Worm (Caenorhabditis elegans) whole organism, L3 larva: ENCODE data around the gene Y42H9AR.1.
"Not testable (repeated sequence)": the region's sequence is repeated elsewhere in the genome, so short reads cannot be mapped to it uniquely, and the experiment has no call there.

Source experiments
- R02D3.7 ChIP-seq: fragments of 150-350 bp; optimal IDR thresholded peaks from 2 replicates; lab custom pipeline; 2014; ENCODE audit warnings: missing biosample characterization, missing genetic modification characterization
- ZK546.5 ChIP-seq: sonication (generic microtip); optimal IDR thresholded peaks from 2 replicates; lab custom pipeline; 2017; ENCODE audit warnings: missing biosample characterization, missing genetic modification characterization
- ama-1 ChIP-seq: fragments of 150-350 bp; optimal IDR thresholded peaks from 2 replicates; lab custom pipeline; 2018
- ceh-28 ChIP-seq: fragments of 150-350 bp; optimal IDR thresholded peaks from 2 replicates; lab custom pipeline; 2014; ENCODE audit warnings: missing biosample characterization, missing genetic modification reagents, missing genetic modification characterization
- ceh-82 ChIP-seq: fragments of 150-350 bp; optimal IDR thresholded peaks from 2 replicates; lab custom pipeline; 2014; ENCODE audit warnings: missing biosample characterization, missing genetic modification characterization
- daf-12 ChIP-seq: fragments of 150-350 bp; optimal IDR thresholded peaks from 2 replicates; lab custom pipeline; 2014; ENCODE audit warnings: missing biosample characterization, missing genetic modification reagents, missing genetic modification characterization
- egl-27 ChIP-seq: sonication (generic microtip); optimal IDR thresholded peaks from 4 replicates; lab custom pipeline; 2017; ENCODE audit warnings: missing biosample characterization, missing genetic modification reagents, missing genetic modification characterization
- egl-5 ChIP-seq: fragments of 150-350 bp; optimal IDR thresholded peaks from 2 replicates; lab custom pipeline; 2017; ENCODE audit warnings: missing biosample characterization, missing genetic modification reagents, missing genetic modification characterization, inconsistent platforms
- elt-3 ChIP-seq, 3 experiments: fragments of 150-350 bp in 1 of 3; sonication (generic microtip) in 2 of 3; optimal IDR thresholded peaks; 2 replicates in 2 of 3; 4 replicates in 1 of 3; lab custom pipeline; 2014 to 2017; ENCODE audit warnings: missing biosample characterization in 3 of 3, missing genetic modification characterization in 3 of 3
- fkh-2 ChIP-seq: fragments of 150-350 bp; optimal IDR thresholded peaks from 2 replicates; lab custom pipeline; 2014; ENCODE audit warnings: missing biosample characterization, missing genetic modification reagents, missing genetic modification characterization
- fos-1 ChIP-seq: fragments of 150-350 bp; optimal IDR thresholded peaks from 2 replicates; lab custom pipeline; 2014; ENCODE audit warnings: missing biosample characterization, missing genetic modification characterization
- hmg-11 ChIP-seq: sonication (generic microtip); optimal IDR thresholded peaks from 2 replicates; lab custom pipeline; 2016; ENCODE audit warnings: missing genetic modification characterization, missing compliant biosample characterization
- lin-15B ChIP-seq: fragments of 150-350 bp; optimal IDR thresholded peaks from 2 replicates; lab custom pipeline; 2014; ENCODE audit warnings: missing biosample characterization, missing genetic modification characterization
- mdl-1 ChIP-seq: fragments of 150-350 bp; optimal IDR thresholded peaks from 2 replicates; lab custom pipeline; 2014; ENCODE audit warnings: missing biosample characterization, missing genetic modification characterization
- nfya-1 ChIP-seq: sonication (generic microtip); optimal IDR thresholded peaks from 2 replicates; lab custom pipeline; 2017; ENCODE audit warnings: missing genetic modification characterization, mild to moderate bottlenecking, missing compliant biosample characterization, antibody characterized with exemption, moderate library complexity; ENCODE audit not compliant: insufficient read depth
- nhr-11 ChIP-seq: fragments of 150-350 bp; optimal IDR thresholded peaks from 2 replicates; lab custom pipeline; 2014; ENCODE audit warnings: missing biosample characterization, missing genetic modification characterization
- nhr-12 ChIP-seq: fragments of 150-350 bp; optimal IDR thresholded peaks from 2 replicates; lab custom pipeline; 2014; ENCODE audit warnings: missing biosample characterization, missing genetic modification characterization
- nhr-25 ChIP-seq: sonication (generic microtip); optimal IDR thresholded peaks from 2 replicates; lab custom pipeline; 2017; ENCODE audit warnings: missing biosample characterization, missing genetic modification characterization
- nhr-28 ChIP-seq: fragments of 150-350 bp; optimal IDR thresholded peaks from 2 replicates; lab custom pipeline; 2014; ENCODE audit warnings: missing biosample characterization, missing genetic modification characterization
- nhr-76 ChIP-seq: fragments of 150-350 bp; sonication (generic microtip); optimal IDR thresholded peaks from 5 replicates; lab custom pipeline; 2014; ENCODE audit warnings: missing biosample characterization, missing genetic modification characterization
- nhr-77 ChIP-seq: fragments of 150-350 bp; optimal IDR thresholded peaks from 2 replicates; lab custom pipeline; 2014; ENCODE audit warnings: missing biosample characterization, missing genetic modification characterization
- pha-4 ChIP-seq: fragments of 150-350 bp; optimal IDR thresholded peaks from 2 replicates; lab custom pipeline; 2014; ENCODE audit warnings: missing biosample characterization, missing genetic modification reagents, missing genetic modification characterization
- sea-2 ChIP-seq: fragments of 150-350 bp; sonication (generic microtip); optimal IDR thresholded peaks from 4 replicates; lab custom pipeline; 2014; ENCODE audit warnings: missing biosample characterization, missing genetic modification reagents, missing genetic modification characterization
- skn-1 ChIP-seq: fragments of 150-350 bp; optimal IDR thresholded peaks from 2 replicates; lab custom pipeline; 2014; ENCODE audit warnings: missing biosample characterization, missing genetic modification characterization
- snpc-4 ChIP-seq: fragments of 150-350 bp; optimal IDR thresholded peaks from 2 replicates; lab custom pipeline; 2014; ENCODE audit warnings: missing biosample characterization, missing genetic modification characterization
- tbx-2 ChIP-seq: sonication (generic microtip); optimal IDR thresholded peaks from 2 replicates; lab custom pipeline; 2016; ENCODE audit warnings: mild to moderate bottlenecking, missing genetic modification characterization, missing compliant biosample characterization
- unc-62 ChIP-seq: fragments of 150-350 bp; sonication (generic microtip); optimal IDR thresholded peaks from 4 replicates; lab custom pipeline; 2014; ENCODE audit warnings: missing biosample characterization, missing genetic modification reagents, missing genetic modification characterization
- zag-1 ChIP-seq: fragments of 150-350 bp; optimal IDR thresholded peaks from 2 replicates; lab custom pipeline; 2014; ENCODE audit warnings: missing biosample characterization, missing genetic modification characterization

Y42H9AR.1 gene

DNA sequence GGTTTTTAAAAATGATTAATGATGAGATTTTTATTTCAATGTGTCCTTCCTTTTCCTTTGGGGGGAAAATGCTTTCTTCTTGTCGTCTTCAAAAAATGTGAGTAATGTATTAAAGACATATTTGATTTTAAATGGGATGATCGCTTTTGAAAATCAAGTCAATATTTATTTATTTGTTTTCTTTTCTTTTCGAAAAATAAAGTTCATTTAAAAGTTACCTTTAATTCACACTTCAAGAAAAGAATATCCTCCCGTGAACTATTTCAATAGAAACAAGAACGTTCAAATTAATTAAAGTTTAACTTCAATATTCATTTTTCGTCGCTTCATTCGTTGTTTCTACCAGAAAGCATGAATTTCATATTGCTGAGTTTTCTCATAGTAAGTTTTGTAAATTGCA lies 2.3 kb downstream of the Y42H9AR.1 start, which contains the start of gene irld-8:
TSS of gene irld-8 (plus strand) at position 301 of the 400 bp plus-strand sequence.
- TF ChIP-seq ceh-28 (tag; lab: Kevin White, UChicago) (no peak), nhr-25 (tag; lab: Kevin White, UChicago) (no peak), tbx-2 (tag; lab: Kevin White, UChicago) (no peak), nhr-76 (tag; lab: Kevin White, UChicago) (no peak), egl-27 (no peak), zag-1 (tag; lab: Kevin White, UChicago) (no peak), ceh-82 (tag; lab: Kevin White, UChicago) (no peak), nhr-12 (tag; lab: Kevin White, UChicago) (no peak), unc-62 (GFP tag; lab: Kevin White, UChicago) (no peak)

DNA sequence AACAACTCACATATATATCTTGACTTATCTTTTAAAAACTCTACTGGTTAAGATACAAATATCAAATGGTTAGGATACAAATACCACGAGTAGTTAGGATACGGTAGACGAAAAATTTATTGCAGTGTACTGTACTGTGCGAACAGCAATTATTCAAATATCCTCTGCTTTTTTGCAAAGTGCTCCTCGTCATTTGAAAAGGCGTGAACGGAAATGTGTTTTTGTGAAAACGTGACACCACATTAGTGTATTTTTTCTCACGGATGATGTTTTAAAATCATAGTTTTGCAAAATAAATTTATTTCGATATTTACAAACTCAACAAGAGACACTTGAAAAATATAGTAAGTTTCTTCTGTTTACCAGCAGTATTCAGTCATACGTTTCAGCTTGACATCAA lies 5.6 kb downstream of the Y42H9AR.1 start, which contains the start of gene F42G8.8:
TSS of gene F42G8.8 (plus strand) at position 301 of the 400 bp plus-strand sequence.
- TF ChIP-seq R02D3.7 (tag; lab: Kevin White, UChicago) = no peak
- no peak for TF ChIP-seq fos-1 (tag; lab: Kevin White, UChicago)
- TF ChIP-seq fkh-2 (tag; lab: Kevin White, UChicago) = no peak
- TF ChIP-seq nhr-11 (tag; lab: Kevin White, UChicago) = no peak
- no peak for TF ChIP-seq unc-62 (GFP tag; lab: Kevin White, UChicago)
- no peak for TF ChIP-seq snpc-4
- no peak for TF ChIP-seq sea-2 (GFP tag; lab: Kevin White, UChicago)
- no peak for TF ChIP-seq nhr-28 (tag; lab: Kevin White, UChicago)
- no peak for TF ChIP-seq nhr-76 (tag; lab: Kevin White, UChicago)

DNA sequence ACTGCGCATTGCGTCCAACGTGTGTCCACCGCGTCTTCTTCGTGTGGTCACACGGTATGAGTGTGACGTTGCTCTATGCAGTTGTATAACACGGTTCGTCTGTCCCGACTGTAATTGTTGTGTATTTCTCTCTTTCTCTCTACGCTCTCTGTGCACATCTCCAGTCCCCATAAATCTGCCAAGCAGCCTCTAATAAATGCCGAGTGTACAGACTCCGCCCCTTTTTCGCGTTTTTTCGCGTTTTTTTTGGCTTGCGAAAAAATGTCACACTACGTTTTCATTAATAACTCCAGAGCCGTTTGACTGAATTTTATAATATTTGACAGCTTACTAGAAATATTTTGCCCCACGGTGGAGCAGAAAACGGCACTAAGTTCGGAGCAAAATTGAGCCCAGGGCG lies 9.2 kb downstream of the Y42H9AR.1 start, which contains the start of gene erp-44.3:
TSS of gene erp-44.3 (plus strand) at position 301 of the 400 bp plus-strand sequence.
- not testable (repeated sequence) for TF ChIP-seq nhr-11 (tag; lab: Kevin White, UChicago); egl-5 (tag; lab: Kevin White, UChicago); sea-2 (GFP tag; lab: Kevin White, UChicago)

DNA sequence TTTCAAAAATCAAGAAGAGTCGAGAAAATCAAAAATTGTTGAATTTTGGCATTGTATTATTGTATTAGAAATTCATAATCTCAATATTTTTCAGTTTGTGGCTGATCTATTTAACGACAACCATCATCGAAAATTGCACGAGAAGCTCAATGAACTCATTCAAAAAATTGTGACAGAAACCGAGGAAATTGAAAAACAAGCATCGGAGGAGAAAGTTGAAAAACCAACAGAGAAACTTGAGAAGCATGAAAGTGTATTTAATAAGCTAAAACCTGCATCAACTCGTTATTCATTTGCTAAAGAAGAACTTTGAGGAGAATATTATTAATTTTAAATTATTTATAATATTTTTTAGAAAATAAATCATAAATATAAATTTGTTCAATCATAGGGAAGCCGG lies 13.7 kb downstream of the Y42H9AR.1 start, which contains the start of gene ceph-41:
TSS of gene ceph-41 (plus strand) at position 301 of the 400 bp plus-strand sequence.
- TF ChIP-seq ama-1 (lab: Kevin White, UChicago) = no peak

DNA sequence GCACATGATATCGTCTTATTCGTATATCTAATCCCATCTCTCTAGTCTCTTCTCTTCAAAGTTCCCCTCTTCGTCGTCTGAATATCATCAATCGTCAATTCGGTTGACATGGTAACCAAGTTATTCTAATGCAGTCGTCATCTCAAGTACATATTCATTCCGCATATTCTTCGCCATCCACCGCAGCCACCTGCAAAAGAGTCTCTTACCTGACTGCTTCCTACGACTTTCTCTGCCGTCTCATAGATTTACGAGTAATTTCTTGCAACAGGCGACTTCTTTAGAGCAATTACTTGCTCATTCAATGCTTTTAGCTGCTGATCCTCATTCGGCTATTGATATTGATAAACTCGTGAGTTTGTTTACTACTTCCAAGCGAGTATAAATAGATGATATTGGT lies 14.2 kb downstream of the Y42H9AR.1 start:
- TF ChIP-seq elt-3 (tag; optimal IDR thresholded peaks at IDR 0.05; lab: Kevin White, UChicago) (no peak), nhr-77 (no peak), nhr-12 (tag; lab: Kevin White, UChicago) (no peak), daf-12 (no peak), lin-15B (tag; lab: Kevin White, UChicago) (no peak), mdl-1 (no peak), hmg-11 (tag; lab: Kevin White, UChicago) (no peak), egl-27 (no peak)
- TF ChIP-seq, all 47 proteins: peak for 0

DNA sequence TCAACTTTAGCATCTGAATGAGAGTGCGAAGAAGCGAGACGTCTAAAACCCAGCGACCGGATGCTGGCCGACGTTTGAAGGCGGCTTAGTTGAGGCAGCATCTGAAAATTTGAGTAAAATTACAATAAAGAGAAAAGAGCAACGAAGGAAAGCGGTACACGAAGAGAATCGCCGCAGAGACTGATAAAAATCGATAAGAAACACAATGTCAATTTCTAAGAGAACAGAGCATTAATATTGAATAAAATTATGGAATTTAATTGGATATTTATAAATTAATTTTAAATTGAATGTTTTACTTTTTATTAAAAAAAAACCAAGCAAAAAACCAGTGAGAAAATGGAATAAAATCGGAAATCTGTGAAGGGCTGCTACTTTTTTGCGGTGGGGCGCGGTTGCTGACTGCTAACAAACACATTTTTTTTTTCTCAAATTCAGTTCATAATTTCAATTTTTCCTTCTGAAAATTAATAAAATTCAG lies 17.0 kb downstream of the Y42H9AR.1 start, which contains the start of the genes ndub-11 and moc-3:
TSS of gene ndub-11 (minus strand) at position 101 of the 481 bp plus-strand sequence.
TSS of gene moc-3 (plus strand) at position 431 of the 481 bp plus-strand sequence.
- TF ChIP-seq nfya-1 (tag; lab: Kevin White, UChicago) (peak; percentile 11), sea-2 (GFP tag; lab: Kevin White, UChicago) (no peak), ceh-28 (tag; lab: Kevin White, UChicago) (no peak), nhr-25 (tag; lab: Kevin White, UChicago) (no peak), fkh-2 (tag; lab: Kevin White, UChicago) (no peak), snpc-4 (peak; percentile 12), nhr-77 (no peak), fos-1 (tag; lab: Kevin White, UChicago) (no peak), skn-1 (tag; lab: Kevin White, UChicago) (no peak), R02D3.7 (tag; lab: Kevin White, UChicago) (no peak), zag-1 (tag; lab: Kevin White, UChicago) (no peak), nhr-28 (tag; lab: Kevin White, UChicago) (no peak), ZK546.5 (tag; lab: Kevin White, UChicago) (no peak), pha-4 (tag; lab: Kevin White, UChicago) (no peak)
